Fruit fly (Drosophila melanogaster): Measurements from ENCODE around the gene CG17075.

The CG17075 gene

dm6 chr2L:252174-252573 is 15.1 kb downstream of the CG17075 start, which contains the start of gene Rpp30 (continued):
- TF ChIP-seq Hey (tag; optimal IDR thresholded peaks at IDR 0.05): no peak
- TF ChIP-seq CG14441 (GFP tag; IDR thresholded peaks at IDR 0.05): no peak
- no peak for TF ChIP-seq repo (GFP tag; optimal IDR thresholded peaks at IDR 0.05)
- peak; percentile 43 for TF ChIP-seq gro (GFP tag; optimal IDR thresholded peaks at IDR 0.05)
- TF ChIP-seq lilli (GFP tag; optimal IDR thresholded peaks at IDR 0.05): no peak
- no peak for TF ChIP-seq cad (GFP tag; optimal IDR thresholded peaks at IDR 0.05)
- no peak for TF ChIP-seq CG14050 (GFP tag; IDR thresholded peaks at IDR 0.05)
- TF ChIP-seq ac (GFP tag; optimal IDR thresholded peaks at IDR 0.05): no peak
- no peak for TF ChIP-seq bab2 (GFP tag; optimal IDR thresholded peaks at IDR 0.05)
- no peak for TF ChIP-seq CG12299 (tag; optimal IDR thresholded peaks at IDR 0.05)
- TF ChIP-seq CG3726 (GFP tag; IDR thresholded peaks at IDR 0.05): no peak
- TF ChIP-seq CG12769 (tag; optimal IDR thresholded peaks at IDR 0.05): no peak
- no peak for TF ChIP-seq CG4360 (GFP tag; IDR thresholded peaks at IDR 0.05)
- TF ChIP-seq ems (GFP tag; optimal IDR thresholded peaks at IDR 0.05): no peak
- TF ChIP-seq stc (GFP tag; IDR thresholded peaks at IDR 0.05): no peak
- TF ChIP-seq CG8089 (GFP tag; optimal IDR thresholded peaks at IDR 0.05): no peak
- no peak for TF ChIP-seq ro (GFP tag; IDR thresholded peaks at IDR 0.05)
- TF ChIP-seq CG4617 (GFP tag; optimal IDR thresholded peaks at IDR 0.05; ENCODE audit: borderline replicate concordance): peak; percentile 40
- TF ChIP-seq Sox100B (GFP tag; optimal IDR thresholded peaks at IDR 0.05): no peak
- TF ChIP-seq Awh (GFP tag; IDR thresholded peaks at IDR 0.05): no peak
- no peak for TF ChIP-seq Dip3 (GFP tag; optimal IDR thresholded peaks at IDR 0.05)
- TF ChIP-seq Atf-2 (GFP tag; optimal IDR thresholded peaks at IDR 0.05): no peak
- TF ChIP-seq tup (GFP tag; optimal IDR thresholded peaks at IDR 0.05): no peak
- no peak for TF ChIP-seq h (optimal IDR thresholded peaks at IDR 0.05)
- TF ChIP-seq CG2116 (GFP tag; optimal IDR thresholded peaks at IDR 0.05): peak; percentile 18
- no peak for TF ChIP-seq CG2875 (GFP tag; optimal IDR thresholded peaks at IDR 0.05)
- TF ChIP-seq CG8478 (optimal IDR thresholded peaks at IDR 0.05): no peak
- TF ChIP-seq CG16863 (GFP tag; optimal IDR thresholded peaks at IDR 0.05): no peak
- no peak for TF ChIP-seq ind (GFP tag; optimal IDR thresholded peaks at IDR 0.05)
- TF ChIP-seq slbo (GFP tag; IDR thresholded peaks at IDR 0.05): no peak
- TF ChIP-seq CG11398 (GFP tag; optimal IDR thresholded peaks at IDR 0.05): no peak
- TF ChIP-seq Opbp (GFP tag; IDR thresholded peaks at IDR 0.05; ENCODE audit: partially characterized antibody): peak; percentile 59; the same call in 2 of the 3 replicates
- TF ChIP-seq CG6654 (GFP tag; optimal IDR thresholded peaks at IDR 0.05): no peak
- TF ChIP-seq CG7357 (GFP tag; IDR thresholded peaks at IDR 0.05): no peak
- no peak for TF ChIP-seq CG1602 (GFP tag; optimal IDR thresholded peaks at IDR 0.05)
- peak; percentile 14 for TF ChIP-seq HmgD (GFP tag; optimal IDR thresholded peaks at IDR 0.05)
- TF ChIP-seq CG7839 (tag; optimal IDR thresholded peaks at IDR 0.05): no peak
- TF ChIP-seq Six4 (GFP tag; optimal IDR thresholded peaks at IDR 0.05): no peak
- no peak for TF ChIP-seq grau (tag; optimal IDR thresholded peaks at IDR 0.05)
- TF ChIP-seq gce (GFP tag; IDR thresholded peaks at IDR 0.05): no peak
- no peak for TF ChIP-seq dysf (GFP tag; IDR thresholded peaks at IDR 0.05)
- TF ChIP-seq Fer1 (GFP tag; optimal IDR thresholded peaks at IDR 0.05): peak; percentile 21
- no peak for TF ChIP-seq Bdp1 (GFP tag; optimal IDR thresholded peaks at IDR 0.05)
- no peak for TF ChIP-seq CG16815 (GFP tag; optimal IDR thresholded peaks at IDR 0.05)
- TF ChIP-seq CG4820 (GFP tag; optimal IDR thresholded peaks at IDR 0.05): no peak
- TF ChIP-seq mirr (GFP tag; optimal IDR thresholded peaks at IDR 0.05): no peak
- no peak for TF ChIP-seq CG4854 (GFP tag; optimal IDR thresholded peaks at IDR 0.05)
- TF ChIP-seq CG31388 (GFP tag; optimal IDR thresholded peaks at IDR 0.05): no peak
- no peak for TF ChIP-seq CG18764 (GFP tag; optimal IDR thresholded peaks at IDR 0.05)
- no peak for TF ChIP-seq CG17612 (GFP tag; IDR thresholded peaks at IDR 0.05)
- TF ChIP-seq CG13424 (tag; optimal IDR thresholded peaks at IDR 0.05): no peak
- TF ChIP-seq ftz-f1 (GFP tag; optimal IDR thresholded peaks at IDR 0.05): peak; percentile 74
- TF ChIP-seq Dfd (GFP tag; optimal IDR thresholded peaks at IDR 0.05): no peak
- TF ChIP-seq BtbVII (GFP tag; optimal IDR thresholded peaks at IDR 0.05): no peak
